Fruit fly (Drosophila melanogaster): ENCODE data around the gene CG15892.

Gene CG15892

dm6 chrX:6294243-6294642, at the start of gene CG15892:
Gene CG15892, minus strand, starts transcription at chrX:6294343.
- TF ChIP-seq Dbx (GFP tag; IDR thresholded peaks at IDR 0.05) (no peak), Six4 (GFP tag; optimal IDR thresholded peaks at IDR 0.05) (no peak), CG9797 (GFP tag; optimal IDR thresholded peaks at IDR 0.05) (no peak), CG10147 (GFP tag; optimal IDR thresholded peaks at IDR 0.05) (no peak), CG17186 (GFP tag; optimal IDR thresholded peaks at IDR 0.05) (no peak), CG5953 (GFP tag; IDR thresholded peaks at IDR 0.05) (no peak)

dm6 chrX:6343323-6343722, 49.2 kb upstream of the CG15892 start:
- TF ChIP-seq D19B (GFP tag; optimal IDR thresholded peaks at IDR 0.05) (peak; percentile 39), Ets65A (GFP tag) (peak; percentile 15), lbe (GFP tag; optimal IDR thresholded peaks at IDR 0.05) (peak; percentile 60), row (GFP tag; IDR thresholded peaks at IDR 0.05) (0 out of 3 replicates have a peak, but pooled peaks have one; percentile 16), corto (GFP tag; optimal IDR thresholded peaks at IDR 0.05) (peak; percentile 18), sna (GFP tag; IDR thresholded peaks at IDR 0.05; ENCODE audit: partially characterized antibody) (no peak)

DNA sequence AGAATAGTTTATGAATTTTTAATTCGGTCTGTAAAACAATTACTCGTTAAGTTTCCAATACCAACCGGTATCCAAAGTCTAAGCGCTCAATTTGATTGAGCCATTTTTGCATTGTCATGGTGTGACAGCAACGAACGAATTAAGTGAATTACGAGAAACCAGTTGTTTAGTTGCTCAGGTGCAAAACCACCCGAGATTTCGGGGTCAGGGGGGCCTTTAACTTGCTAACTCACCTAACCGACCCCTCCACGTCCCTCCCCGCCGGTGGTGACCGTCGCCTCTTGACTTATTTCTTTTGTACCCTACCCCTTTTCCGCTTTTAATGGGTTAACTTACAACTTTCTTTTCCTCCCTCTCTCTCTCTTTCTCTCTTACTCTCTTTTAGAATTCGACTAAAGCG, 47.5 kb upstream of the CG15892 start:
- TF ChIP-seq ato (GFP tag; IDR thresholded peaks at IDR 0.05; ENCODE audit: partially characterized antibody) (no peak), CG12391 (tag; optimal IDR thresholded peaks at IDR 0.05) (no peak), chif (GFP tag; optimal IDR thresholded peaks at IDR 0.05) (no peak), CG11456 (GFP tag; IDR thresholded peaks at IDR 0.05) (no peak), CG32767 (GFP tag; IDR thresholded peaks at IDR 0.05) (no peak), nerfin-2 (GFP tag; IDR thresholded peaks at IDR 0.05; ENCODE audit: partially characterized antibody) (no peak), nom (GFP tag; optimal IDR thresholded peaks at IDR 0.05) (peak; percentile 7), CG2116 (GFP tag; optimal IDR thresholded peaks at IDR 0.05) (no peak), Hr78 (GFP tag; optimal IDR thresholded peaks at IDR 0.05) (peak in 1 of 2 experiments; percentile 7), Eip74EF (GFP tag; optimal IDR thresholded peaks at IDR 0.05) (no peak), CG4854 (GFP tag; optimal IDR thresholded peaks at IDR 0.05) (no peak), D19B (GFP tag; optimal IDR thresholded peaks at IDR 0.05) (no peak), nau (GFP tag; optimal IDR thresholded peaks at IDR 0.05) (no peak), CG42726 (GFP tag; IDR thresholded peaks at IDR 0.05; ENCODE audit: partially characterized antibody) (no peak), salm (tag; optimal IDR thresholded peaks at IDR 0.05) (no peak), fru (optimal IDR thresholded peaks at IDR 0.05) (no peak), tna (GFP tag; IDR thresholded peaks at IDR 0.05; ENCODE audit: partially characterized antibody) (no peak), crol (GFP tag; IDR thresholded peaks at IDR 0.05) (peak; percentile 59; the same call in 1 of the 2 replicates), Nf-YB (GFP tag; optimal IDR thresholded peaks at IDR 0.05) (no peak), Rx (GFP tag; IDR thresholded peaks at IDR 0.05) (no peak), Elba2 (GFP tag; optimal IDR thresholded peaks at IDR 0.05) (no peak), Trl (optimal IDR thresholded peaks at IDR 0.05) (peak in 1 of 2 experiments; percentile 25), Trl (GFP tag; optimal IDR thresholded peaks at IDR 0.05) (no peak), Blimp-1 (GFP tag; optimal IDR thresholded peaks at IDR 0.05) (peak; percentile 6), pan (optimal IDR thresholded peaks at IDR 0.05) (no peak), pan (GFP tag; optimal IDR thresholded peaks at IDR 0.05 in 1 of 2, IDR thresholded peaks at IDR 0.05 in 1 of 2) (no peak), ac (GFP tag; optimal IDR thresholded peaks at IDR 0.05) (no peak), Camta (GFP tag; optimal IDR thresholded peaks at IDR 0.05) (no peak), sob (GFP tag; IDR thresholded peaks at IDR 0.05) (no peak), oc (tag; optimal IDR thresholded peaks at IDR 0.05) (peak; percentile 5), sens (GFP tag) (peak; percentile 25), chm (GFP tag; IDR thresholded peaks at IDR 0.05) (no peak), CG3838 (GFP tag; optimal IDR thresholded peaks at IDR 0.05) (no peak), CG15601 (tag; optimal IDR thresholded peaks at IDR 0.05) (no peak), CG8290 (GFP tag; optimal IDR thresholded peaks at IDR 0.05) (no peak), CG8290 (tag; optimal IDR thresholded peaks at IDR 0.05) (no peak), pros (GFP tag; optimal IDR thresholded peaks at IDR 0.05) (no peak)
